Worm (Caenorhabditis elegans): Measurements from ENCODE around the gene C45B2.2.

- no peak for TF ChIP-seq nhr-10 (tag; optimal IDR thresholded peaks at IDR 0.05)
- peak; percentile 64 for TF ChIP-seq zag-1 (tag; optimal IDR thresholded peaks at IDR 0.05)
- TF ChIP-seq ama-1 (optimal IDR thresholded peaks at IDR 0.05): no peak
- TF ChIP-seq ztf-4 (tag; optimal IDR thresholded peaks at IDR 0.05): no peak
- TF ChIP-seq nhr-77 (tag; optimal IDR thresholded peaks at IDR 0.05): no peak
- TF ChIP-seq elt-3 (tag; optimal IDR thresholded peaks at IDR 0.05): no peak
Measured at ce11 chrX:6134423-6134822, 49.9 kb downstream of the C45B2.2 start.
